Worm (Caenorhabditis elegans) whole organism, L1 larva: ENCODE measurements around the gene ZC239.15.

Source experiments
- F16B12.6 ChIP-seq: fragments of 150-350 bp; optimal IDR thresholded peaks from 2 replicates; lab custom pipeline; 2014; ENCODE audit warnings: missing biosample characterization, missing genetic modification characterization
- Y116A8C.19 ChIP-seq: sonication (generic microtip); optimal IDR thresholded peaks from 2 replicates; lab custom pipeline; 2016; ENCODE audit warnings: missing compliant biosample characterization, missing genetic modification characterization, borderline replicate concordance
- alr-1 ChIP-seq: fragments of 200-800 bp; sonication (Bioruptor generic); optimal IDR thresholded peaks from 2 replicates; lab custom pipeline; 2018; ENCODE audit warnings: borderline replicate concordance, mild to moderate bottlenecking, missing genetic modification characterization, missing compliant biosample characterization
- aly-2 ChIP-seq: fragments of 150-350 bp; optimal IDR thresholded peaks from 2 replicates; lab custom pipeline; 2014; ENCODE audit warnings: missing biosample characterization, missing genetic modification characterization
- ama-1 ChIP-seq: fragments of 150-350 bp; optimal IDR thresholded peaks from 2 replicates; lab custom pipeline; 2014
- blmp-1 ChIP-seq: fragments of 150-350 bp; optimal IDR thresholded peaks from 2 replicates; lab custom pipeline; 2014; ENCODE audit warnings: missing biosample characterization, missing genetic modification characterization
- ceh-63 ChIP-seq: fragments of 200-800 bp; sonication (Bioruptor generic); optimal IDR thresholded peaks from 2 replicates; lab custom pipeline; 2018; ENCODE audit warnings: mild to moderate bottlenecking, missing genetic modification characterization, missing compliant biosample characterization
- ceh-8 ChIP-seq: fragments of 200-800 bp; sonication (Bioruptor generic); optimal IDR thresholded peaks from 2 replicates; lab custom pipeline; 2018; ENCODE audit warnings: mild to moderate bottlenecking, missing genetic modification characterization, moderate library complexity, missing compliant biosample characterization
- ceh-82 ChIP-seq, 3 experiments: fragments of 150-350 bp in 1 of 3; sonication (generic microtip) in 2 of 3; optimal IDR thresholded peaks; 2 replicates each; lab custom pipeline; 2014 to 2017; ENCODE audit warnings: missing biosample characterization in 3 of 3, missing genetic modification characterization in 3 of 3
- ceh-88 ChIP-seq: fragments of 200-800 bp; sonication (Bioruptor generic); IDR thresholded peaks from 2 replicates; pipeline ENCODE4 v1.3.6; 2022; ENCODE audit warnings: missing genetic modification characterization, missing compliant biosample characterization
- ces-1 ChIP-seq: fragments of 150-350 bp; optimal IDR thresholded peaks from 2 replicates; lab custom pipeline; 2014; ENCODE audit warnings: missing biosample characterization, missing genetic modification reagents, missing genetic modification characterization
- dpl-1 ChIP-seq, 3 experiments: fragments of 150-350 bp in 2 of 3; sonication (generic microtip) in 1 of 3; optimal IDR thresholded peaks; 2 replicates each; lab custom pipeline; 2014 to 2017; ENCODE audit warnings: missing biosample characterization in 3 of 3, missing genetic modification characterization in 3 of 3, missing genetic modification reagents in 3 of 3
- dsc-1 ChIP-seq: sonication (generic microtip); optimal IDR thresholded peaks from 2 replicates; lab custom pipeline; 2016; ENCODE audit warnings: mild to moderate bottlenecking, missing genetic modification characterization, missing compliant biosample characterization
- efl-3 ChIP-seq: fragments of 200-800 bp; sonication (Bioruptor generic); optimal IDR thresholded peaks from 2 replicates; lab custom pipeline; 2018; ENCODE audit warnings: mild to moderate bottlenecking, missing genetic modification characterization, missing compliant biosample characterization
- egl-13 ChIP-seq: sonication (generic microtip); optimal IDR thresholded peaks from 2 replicates; lab custom pipeline; 2016; ENCODE audit warnings: missing genotype, missing genetic modification reagents, missing genetic modification characterization, missing compliant biosample characterization
- elt-2 ChIP-seq: sonication (generic microtip); optimal IDR thresholded peaks from 2 replicates; lab custom pipeline; 2016; ENCODE audit warnings: missing genetic modification characterization, mild to moderate bottlenecking, inconsistent platforms, missing compliant biosample characterization, missing genetic modification reagents
- ets-5 ChIP-seq: fragments of 200-800 bp; sonication (Bioruptor generic); IDR thresholded peaks from 2 replicates; pipeline ENCODE4 v1.3.6; 2022; ENCODE audit warnings: missing genetic modification characterization, missing compliant biosample characterization
- fkh-10 ChIP-seq: sonication (generic microtip); optimal IDR thresholded peaks from 2 replicates; lab custom pipeline; 2017; ENCODE audit warnings: missing biosample characterization, missing genetic modification reagents, missing genetic modification characterization
- fkh-4 ChIP-seq: sonication (generic microtip); optimal IDR thresholded peaks from 2 replicates; lab custom pipeline; 2016; ENCODE audit warnings: missing compliant biosample characterization, missing genetic modification characterization, borderline replicate concordance
- grh-1 ChIP-seq: fragments of 200-800 bp; sonication (Bioruptor generic); IDR thresholded peaks from 2 replicates; pipeline ENCODE4 v1.3.6; 2022; ENCODE audit warnings: missing genetic modification reagents, missing genetic modification characterization, missing compliant biosample characterization
- hlh-17 ChIP-seq: fragments of 200-800 bp; sonication (Bioruptor generic); optimal IDR thresholded peaks from 2 replicates; lab custom pipeline; 2018; ENCODE audit warnings: missing genetic modification characterization, mild to moderate bottlenecking, missing compliant biosample characterization, moderate library complexity, borderline replicate concordance
- isw-1 ChIP-seq: fragments of 200-800 bp; sonication (Bioruptor generic); IDR thresholded peaks from 2 replicates; pipeline ENCODE4 v1.3.6; 2022; ENCODE audit warnings: missing genetic modification characterization, missing compliant biosample characterization
- jun-1 ChIP-seq: fragments of 150-350 bp; optimal IDR thresholded peaks from 2 replicates; lab custom pipeline; 2014; ENCODE audit warnings: missing biosample characterization, missing genetic modification reagents, missing genetic modification characterization
- lin-35 ChIP-seq, 2 experiments: fragments of 150-350 bp; optimal IDR thresholded peaks; 2 replicates each; lab custom pipeline; 2014; ENCODE audit warnings: missing biosample characterization in 2 of 2, missing genetic modification characterization in 2 of 2, missing genetic modification reagents in 2 of 2
- lir-3 ChIP-seq: sonication (generic microtip); optimal IDR thresholded peaks from 2 replicates; lab custom pipeline; 2016; ENCODE audit warnings: mild to moderate bottlenecking, missing genetic modification characterization, moderate library complexity, missing compliant biosample characterization; ENCODE audit not compliant: poor library complexity
- mdl-1 ChIP-seq, 2 experiments: fragments of 150-350 bp; optimal IDR thresholded peaks; 2 replicates each; lab custom pipeline; 2014 to 2017; ENCODE audit warnings: missing biosample characterization in 2 of 2, missing genetic modification characterization in 2 of 2, inconsistent platforms in 1 of 2
- mep-1 ChIP-seq: fragments of 150-350 bp; optimal IDR thresholded peaks from 2 replicates; lab custom pipeline; 2014; ENCODE audit warnings: missing biosample characterization, missing genetic modification characterization
- nhr-11 ChIP-seq: fragments of 150-350 bp; optimal IDR thresholded peaks from 2 replicates; lab custom pipeline; 2014; ENCODE audit warnings: missing biosample characterization, missing genetic modification characterization
- nhr-12 ChIP-seq: sonication (generic microtip); optimal IDR thresholded peaks from 2 replicates; lab custom pipeline; 2017; ENCODE audit warnings: missing biosample characterization, missing genetic modification characterization
- nhr-20 ChIP-seq: sonication (generic microtip); optimal IDR thresholded peaks from 2 replicates; lab custom pipeline; 2016; ENCODE audit warnings: mild to moderate bottlenecking, missing genetic modification characterization, missing compliant biosample characterization
- nhr-28 ChIP-seq: fragments of 150-350 bp; optimal IDR thresholded peaks from 2 replicates; lab custom pipeline; 2014; ENCODE audit warnings: missing biosample characterization, missing genetic modification characterization
- nhr-47 ChIP-seq: sonication (generic microtip); optimal IDR thresholded peaks from 2 replicates; lab custom pipeline; 2016; ENCODE audit warnings: mild to moderate bottlenecking, missing genetic modification characterization, moderate library complexity, missing compliant biosample characterization
- nhr-71 ChIP-seq: sonication (generic microtip); optimal IDR thresholded peaks from 2 replicates; lab custom pipeline; 2016; ENCODE audit warnings: mild to moderate bottlenecking, missing genetic modification characterization, moderate library complexity, missing compliant biosample characterization
- nhr-76 ChIP-seq: sonication (generic microtip); optimal IDR thresholded peaks from 2 replicates; lab custom pipeline; 2017; ENCODE audit warnings: missing biosample characterization, missing genetic modification characterization
- nhr-77 ChIP-seq: fragments of 150-350 bp; optimal IDR thresholded peaks from 2 replicates; lab custom pipeline; 2014; ENCODE audit warnings: missing biosample characterization, missing genetic modification characterization
- nhr-84 ChIP-seq: sonication (generic microtip); optimal IDR thresholded peaks from 2 replicates; lab custom pipeline; 2017; ENCODE audit warnings: missing biosample characterization, missing genetic modification characterization
- nhr-85 ChIP-seq: sonication (generic microtip); peaks from one replicate; lab custom pipeline; 2016; ENCODE audit warnings: missing genetic modification characterization, inconsistent platforms, missing compliant biosample characterization
- pax-3 ChIP-seq: fragments of 200-800 bp; sonication (Bioruptor generic); optimal IDR thresholded peaks from 2 replicates; lab custom pipeline; 2018; ENCODE audit warnings: mild to moderate bottlenecking, missing genetic modification characterization, moderate library complexity, missing compliant biosample characterization
- pqm-1 ChIP-seq: sonication (generic microtip); optimal IDR thresholded peaks from 3 replicates; lab custom pipeline; 2017; ENCODE audit warnings: missing biosample characterization, missing genetic modification characterization
- rnt-1 ChIP-seq: sonication (generic microtip); optimal IDR thresholded peaks from 2 replicates; lab custom pipeline; 2016; ENCODE audit warnings: mild to moderate bottlenecking, missing genetic modification characterization, moderate library complexity, missing compliant biosample characterization
- snu-23 ChIP-seq: sonication (generic microtip); optimal IDR thresholded peaks from 2 replicates; lab custom pipeline; 2016; ENCODE audit warnings: missing genetic modification characterization, missing compliant biosample characterization
- sptf-1 ChIP-seq: fragments of 150-350 bp; optimal IDR thresholded peaks from 2 replicates; lab custom pipeline; 2014; ENCODE audit warnings: missing biosample characterization, missing genetic modification characterization
- sup-37 ChIP-seq: fragments of 200-800 bp; sonication (Bioruptor generic); optimal IDR thresholded peaks from 2 replicates; lab custom pipeline; 2018; ENCODE audit warnings: mild to moderate bottlenecking, missing genetic modification characterization, missing compliant biosample characterization
- swsn-7 ChIP-seq: sonication (generic microtip); optimal IDR thresholded peaks from 2 replicates; lab custom pipeline; 2016; ENCODE audit warnings: missing genetic modification characterization, missing compliant biosample characterization
- tbx-2 ChIP-seq: sonication (generic microtip); optimal IDR thresholded peaks from 2 replicates; lab custom pipeline; 2016; ENCODE audit warnings: missing genetic modification characterization, missing compliant biosample characterization
- unc-30 ChIP-seq: sonication (generic microtip); optimal IDR thresholded peaks from 2 replicates; lab custom pipeline; 2017; ENCODE audit warnings: missing biosample characterization, missing genetic modification characterization
- unc-62 ChIP-seq: fragments of 150-350 bp; optimal IDR thresholded peaks from 2 replicates; lab custom pipeline; 2014; ENCODE audit warnings: missing biosample characterization, missing genetic modification reagents, missing genetic modification characterization
- unc-86 ChIP-seq: sonication (generic microtip); optimal IDR thresholded peaks from 2 replicates; lab custom pipeline; 2016; ENCODE audit warnings: missing genetic modification characterization, missing compliant biosample characterization
- unc-98 ChIP-seq: fragments of 200-800 bp; sonication (Bioruptor generic); IDR thresholded peaks from 2 replicates; pipeline ENCODE4 v1.3.6; 2022; ENCODE audit warnings: missing genetic modification characterization, missing compliant biosample characterization
- xbp-1 ChIP-seq: sonication (generic microtip); optimal IDR thresholded peaks from 2 replicates; lab custom pipeline; 2016; ENCODE audit warnings: missing genetic modification characterization, missing compliant biosample characterization
- zag-1 ChIP-seq: fragments of 150-350 bp; optimal IDR thresholded peaks from 2 replicates; lab custom pipeline; 2014; ENCODE audit warnings: missing biosample characterization, missing genetic modification characterization
- zip-4 ChIP-seq: fragments of 200-800 bp; sonication (Bioruptor generic); optimal IDR thresholded peaks from 2 replicates; lab custom pipeline; 2018; ENCODE audit warnings: mild to moderate bottlenecking, missing genetic modification characterization, moderate library complexity, missing compliant biosample characterization
- ztf-11 ChIP-seq, 2 experiments: sonication (generic microtip); optimal IDR thresholded peaks; 2 replicates each; lab custom pipeline; 2016 to 2017; ENCODE audit warnings: missing genetic modification characterization in 2 of 2, missing biosample characterization in 1 of 2, missing compliant biosample characterization in 1 of 2
- ztf-4 ChIP-seq: fragments of 150-350 bp; optimal IDR thresholded peaks from 2 replicates; lab custom pipeline; 2014; ENCODE audit warnings: missing biosample characterization, missing genetic modification characterization

Gene ZC239.15

ce11 chrII:3209251-3209650 lies 15.3 kb downstream of the ZC239.15 start, which contains the start of gene ZC239.6 (continued):
- TF ChIP-seq elt-2 (no peak), ama-1 (lab: Kevin White, UChicago) (no peak), sup-37 (GFP tag; lab: Kevin White, UChicago) (no peak), jun-1 (no peak), Y116A8C.19 (tag; lab: Kevin White, UChicago) (no peak), nhr-20 (peak; percentile 50), nhr-47 (tag; lab: Kevin White, UChicago) (peak; percentile 17), ztf-11 (tag; optimal IDR thresholded peaks at IDR 0.05; lab: Kevin White, UChicago) (no peak), ets-5 (GFP tag; lab: Robert Waterston, UW) (no peak), nhr-71 (no peak), fkh-4 (tag; lab: Kevin White, UChicago) (no peak), lir-3 (no peak), mdl-1 (tag; optimal IDR thresholded peaks at IDR 0.05; lab: Kevin White, UChicago) (no peak), dsc-1 (tag; lab: Kevin White, UChicago) (no peak), ceh-82 (tag; optimal IDR thresholded peaks at IDR 0.05; lab: Kevin White, UChicago) (peak in 1 of 3 experiments; percentile 5), fkh-10 (GFP tag; lab: Kevin White, UChicago) (no peak), zip-4 (GFP tag; lab: Kevin White, UChicago) (no peak), unc-98 (GFP tag; lab: Robert Waterston, UW) (no peak), aly-2 (tag; lab: Kevin White, UChicago) (no peak), nhr-84 (no peak), nhr-12 (tag; lab: Kevin White, UChicago) (no peak), dpl-1 (GFP tag; optimal IDR thresholded peaks at IDR 0.05; lab: Kevin White, UChicago) (peak in 2 of 3 experiments; percentile 4 to 42), ceh-88 (GFP tag; lab: Robert Waterston, UW) (no peak), tbx-2 (tag; lab: Kevin White, UChicago) (no peak), blmp-1 (tag; lab: Kevin White, UChicago) (peak; percentile 17), isw-1 (GFP tag; lab: Robert Waterston, UW) (no peak), zag-1 (tag; lab: Kevin White, UChicago) (no peak), xbp-1 (tag; lab: Kevin White, UChicago) (peak; percentile 16), unc-30 (tag; lab: Kevin White, UChicago) (no peak), lin-35 (GFP tag; optimal IDR thresholded peaks at IDR 0.05; lab: Kevin White, UChicago) (peak in 1 of 2 experiments; percentile 8), pqm-1 (tag; lab: Kevin White, UChicago) (no peak), ces-1 (GFP tag; lab: Kevin White, UChicago) (no peak), efl-3 (GFP tag; lab: Kevin White, UChicago) (no peak), alr-1 (tag; lab: Kevin White, UChicago) (no peak), nhr-76 (tag; lab: Kevin White, UChicago) (no peak), ztf-4 (tag; lab: Kevin White, UChicago) (no peak), unc-86 (tag; lab: Kevin White, UChicago) (no peak), ceh-8 (GFP tag; lab: Kevin White, UChicago) (no peak), egl-13 (tag; lab: Kevin White, UChicago) (no peak), grh-1 (GFP tag; lab: Robert Waterston, UW) (no peak), hlh-17 (GFP tag; lab: Kevin White, UChicago) (no peak), nhr-85 (tag; lab: Kevin White, UChicago) (peak; percentile 46), mep-1 (tag; lab: Kevin White, UChicago) (peak; percentile 27), ceh-63 (GFP tag; lab: Kevin White, UChicago) (no peak), pax-3 (tag; lab: Kevin White, UChicago) (no peak), rnt-1 (tag; lab: Kevin White, UChicago) (peak; percentile 53), snu-23 (GFP tag; lab: Kevin White, UChicago) (peak; percentile 68), unc-62 (no peak), swsn-7 (peak; percentile 43), nhr-77 (tag; lab: Kevin White, UChicago) (no peak), nhr-28 (no peak), sptf-1 (tag; lab: Kevin White, UChicago) (no peak), F16B12.6 (no peak), nhr-11 (tag; lab: Kevin White, UChicago) (no peak)
